Fruit fly (Drosophila melanogaster) whole organism, embryonic: ENCODE measurements around the gene MsR2.

ENCODE experiments used
- Adf1 ChIP-seq: fragments of 200-800 bp; sonication (Bioruptor generic); IDR thresholded peaks from 2 replicates; pipeline ENCODE4 v1.3.6; 2022; ENCODE audit warnings: missing biosample characterization, missing genetic modification characterization
- Blimp-1 ChIP-seq: fragments of 200-800 bp; sonication (Bioruptor generic); optimal IDR thresholded peaks from 3 replicates; lab custom pipeline; 2018; ENCODE audit warnings: missing biosample characterization, missing genetic modification characterization, mild to moderate bottlenecking, moderate library complexity, missing genetic modification reagents
- BtbVII ChIP-seq: fragments of 200-800 bp; sonication (Bioruptor generic); optimal IDR thresholded peaks from 3 replicates; lab custom pipeline; 2017; ENCODE audit warnings: missing biosample characterization, mild to moderate bottlenecking, missing genetic modification characterization
- CG10274 ChIP-seq: fragments of 200-800 bp; sonication (Bioruptor generic); optimal IDR thresholded peaks from 3 replicates; lab custom pipeline; 2017; ENCODE audit warnings: missing biosample characterization, mild to moderate bottlenecking, missing genetic modification characterization
- CG11696 ChIP-seq: fragments of 200-800 bp; sonication (Bioruptor generic); IDR thresholded peaks from 2 replicates; pipeline ENCODE4 v1.3.6; 2022; ENCODE audit warnings: missing biosample characterization, missing genetic modification characterization
- CG12071 ChIP-seq: fragments of 200-800 bp; sonication (Bioruptor generic); optimal IDR thresholded peaks from 3 replicates; lab custom pipeline; 2018; ENCODE audit warnings: missing biosample characterization, mild to moderate bottlenecking, missing genetic modification characterization
- CG12744 ChIP-seq: fragments of 200-800 bp; sonication (Bioruptor generic); optimal IDR thresholded peaks from 2 replicates; lab custom pipeline; 2016; ENCODE audit warnings: missing biosample characterization, missing genetic modification characterization
- CG12769 ChIP-seq: fragments of 200-800 bp; sonication (Bioruptor generic); optimal IDR thresholded peaks from 2 replicates; lab custom pipeline; 2019; ENCODE audit warnings: missing biosample characterization, mild to moderate bottlenecking, missing genetic modification characterization, moderate library complexity
- CG13296 ChIP-seq: fragments of 200-800 bp; sonication (Bioruptor generic); optimal IDR thresholded peaks from 3 replicates; lab custom pipeline; 2018; ENCODE audit warnings: missing biosample characterization, mild to moderate bottlenecking, missing genetic modification characterization
- CG18011 ChIP-seq: fragments of 200-800 bp; sonication (Bioruptor generic); optimal IDR thresholded peaks from 2 replicates; lab custom pipeline; 2017; ENCODE audit warnings: missing biosample characterization, missing genetic modification characterization, mild to moderate bottlenecking, moderate library complexity, missing genotype
- CG18262 ChIP-seq: fragments of 200-800 bp; optimal IDR thresholded peaks from 3 replicates; lab custom pipeline; 2019; ENCODE audit warnings: missing biosample characterization, mild to moderate bottlenecking, missing genetic modification characterization, moderate library complexity
- CG2116 ChIP-seq: fragments of 200-800 bp; sonication (Bioruptor generic); optimal IDR thresholded peaks from 3 replicates; lab custom pipeline; 2018; ENCODE audit warnings: missing biosample characterization, mild to moderate bottlenecking, missing genetic modification characterization
- CG2202 ChIP-seq: fragments of 200-800 bp; sonication (Bioruptor generic); optimal IDR thresholded peaks from 2 replicates; lab custom pipeline; 2018; ENCODE audit warnings: missing biosample characterization, mild to moderate bottlenecking, missing genetic modification characterization
- CG30020 ChIP-seq: fragments of 200-800 bp; optimal IDR thresholded peaks from 2 replicates; lab custom pipeline; 2019; ENCODE audit warnings: missing biosample characterization, mild to moderate bottlenecking, missing genetic modification characterization, moderate library complexity
- CG32772 ChIP-seq: fragments of 200-800 bp; sonication (Bioruptor generic); IDR thresholded peaks from 2 replicates; pipeline ENCODE4 v1.3.6; 2022; ENCODE audit warnings: missing biosample characterization, missing genetic modification characterization
- CG4617 ChIP-seq: fragments of 200-800 bp; sonication (Bioruptor generic); optimal IDR thresholded peaks from 3 replicates; lab custom pipeline; 2016; ENCODE audit warnings: missing biosample characterization, missing genetic modification characterization, borderline replicate concordance
- CG4707 ChIP-seq: fragments of 200-800 bp; sonication (Bioruptor generic); optimal IDR thresholded peaks from 2 replicates; lab custom pipeline; 2018; ENCODE audit warnings: missing biosample characterization, mild to moderate bottlenecking, missing genetic modification characterization, moderate library complexity
- CG4730 ChIP-seq: fragments of 200-800 bp; sonication (Bioruptor generic); IDR thresholded peaks from 2 replicates; pipeline ENCODE4 v1.3.6; 2022; ENCODE audit warnings: missing biosample characterization, missing genetic modification characterization
- CG7271 ChIP-seq: fragments of 200-800 bp; sonication (Bioruptor generic); optimal IDR thresholded peaks from 2 replicates; lab custom pipeline; 2018; ENCODE audit warnings: missing biosample characterization, mild to moderate bottlenecking, missing genetic modification characterization, moderate library complexity
- CG7745 ChIP-seq: fragments of 200-800 bp; sonication (Bioruptor generic); optimal IDR thresholded peaks from 2 replicates; lab custom pipeline; 2018; ENCODE audit warnings: missing biosample characterization, mild to moderate bottlenecking, missing genetic modification characterization, moderate library complexity
- CG9215 ChIP-seq: fragments of 200-800 bp; sonication (Bioruptor generic); IDR thresholded peaks from 2 replicates; pipeline ENCODE4 v1.3.6; 2022; ENCODE audit warnings: missing biosample characterization, missing genetic modification characterization
- CG9817 ChIP-seq: fragments of 200-800 bp; sonication (Bioruptor generic); optimal IDR thresholded peaks from 2 replicates; lab custom pipeline; 2018; ENCODE audit warnings: missing biosample characterization, mild to moderate bottlenecking, missing genetic modification characterization, moderate library complexity
- Dll ChIP-seq: fragments of 200-800 bp; sonication (Bioruptor generic); IDR thresholded peaks from 4 replicates; pipeline ENCODE4 v1.3.6; 2022; ENCODE audit warnings: missing biosample characterization, missing genetic modification characterization; ENCODE audit not compliant: partially characterized antibody
- Doc3 ChIP-seq: fragments of 200-800 bp; sonication (Bioruptor generic); IDR thresholded peaks from 3 replicates; pipeline ENCODE4 v1.3.6; 2022; ENCODE audit warnings: missing biosample characterization, missing genetic modification characterization; ENCODE audit not compliant: partially characterized antibody
- Dp ChIP-seq: fragments of 200-800 bp; sonication (Bioruptor generic); optimal IDR thresholded peaks from 2 replicates; lab custom pipeline; 2018; ENCODE audit warnings: missing biosample characterization, mild to moderate bottlenecking, missing genetic modification characterization, moderate library complexity
- Ets65A ChIP-seq: fragments of 200-800 bp; sonication (Bioruptor generic); peaks from one replicate; lab custom pipeline; 2016; ENCODE audit warnings: missing biosample characterization, missing genetic modification characterization
- HmgZ ChIP-seq: fragments of 200-800 bp; sonication (Bioruptor generic); optimal IDR thresholded peaks from 2 replicates; lab custom pipeline; 2018; ENCODE audit warnings: missing biosample characterization, mild to moderate bottlenecking, missing genetic modification characterization
- NFAT ChIP-seq: fragments of 200-800 bp; sonication (Bioruptor generic); IDR thresholded peaks from 2 replicates; pipeline ENCODE4 v1.3.6; 2022; ENCODE audit warnings: missing biosample characterization, missing genetic modification characterization
- Pdp1 ChIP-seq, 2 experiments: fragments of 200-800 bp; sonication (Bioruptor generic); optimal IDR thresholded peaks; 3 replicates each; lab custom pipeline; 2016; ENCODE audit warnings: missing biosample characterization in 2 of 2, missing genetic modification characterization in 2 of 2, mild to moderate bottlenecking in 1 of 2, moderate library complexity in 1 of 2
- Six4 ChIP-seq: fragments of 200-800 bp; sonication (Bioruptor generic); optimal IDR thresholded peaks from 2 replicates; lab custom pipeline; 2016; ENCODE audit warnings: missing biosample characterization, missing genetic modification characterization
- Ssrp ChIP-seq: fragments of 200-800 bp; sonication (Bioruptor generic); optimal IDR thresholded peaks from 2 replicates; lab custom pipeline; 2018; ENCODE audit warnings: missing biosample characterization, mild to moderate bottlenecking, missing genetic modification characterization, moderate library complexity
- ara ChIP-seq: fragments of 200-800 bp; sonication (Bioruptor generic); IDR thresholded peaks from 2 replicates; pipeline ENCODE4 v1.3.6; 2022; ENCODE audit warnings: missing biosample characterization, missing genetic modification characterization
- ash1 ChIP-seq: fragments of 200-800 bp; sonication (Bioruptor generic); optimal IDR thresholded peaks from 2 replicates; lab custom pipeline; 2018; ENCODE audit warnings: missing biosample characterization, mild to moderate bottlenecking, missing genetic modification characterization
- ato ChIP-seq: fragments of 200-800 bp; sonication (Bioruptor generic); IDR thresholded peaks from 2 replicates; pipeline ENCODE4 v1.3.6; 2022; ENCODE audit warnings: missing biosample characterization, missing genetic modification characterization; ENCODE audit not compliant: partially characterized antibody
- dati ChIP-seq: fragments of 200-800 bp; sonication (Bioruptor generic); IDR thresholded peaks from 2 replicates; pipeline ENCODE4 v1.3.6; 2022; ENCODE audit warnings: missing biosample characterization, missing genetic modification characterization
- eyg ChIP-seq: fragments of 200-800 bp; sonication (Bioruptor generic); optimal IDR thresholded peaks from 3 replicates; lab custom pipeline; 2016; ENCODE audit warnings: missing biosample characterization, missing genetic modification characterization
- ftz-f1 ChIP-seq: fragments of 200-800 bp; sonication (Bioruptor generic); optimal IDR thresholded peaks from 2 replicates; lab custom pipeline; 2016; ENCODE audit warnings: missing biosample characterization, missing genetic modification characterization
- gcm2 ChIP-seq: fragments of 200-800 bp; sonication (Bioruptor generic); optimal IDR thresholded peaks from 2 replicates; lab custom pipeline; 2016; ENCODE audit warnings: missing biosample characterization, missing genetic modification characterization
- gsb-n ChIP-seq: fragments of 200-800 bp; sonication (Bioruptor generic); optimal IDR thresholded peaks from 3 replicates; lab custom pipeline; 2018; ENCODE audit warnings: missing biosample characterization, mild to moderate bottlenecking, missing genetic modification characterization
- nerfin-1 ChIP-seq: fragments of 200-800 bp; sonication (Bioruptor generic); optimal IDR thresholded peaks from 3 replicates; lab custom pipeline; 2019; ENCODE audit warnings: missing biosample characterization, mild to moderate bottlenecking, missing genetic modification characterization, moderate library complexity
- prd ChIP-seq, 3 experiments: fragments of >200 bp in 2 of 3; fragments of 200-800 bp in 1 of 3; sonication (Bioruptor generic) in 1 of 3; optimal IDR thresholded peaks in 2 of 3; IDR thresholded peaks in 1 of 3; 2 replicates in 2 of 3; 3 replicates in 1 of 3; pipeline versions ENCODE4 v1.3.6 to Lab custom; 2017 to 2022; ENCODE audit warnings: missing biosample characterization in 1 of 3, missing genetic modification characterization in 1 of 3
- pzg ChIP-seq: fragments of 200-800 bp; sonication (Bioruptor generic); optimal IDR thresholded peaks from 3 replicates; lab custom pipeline; 2018; ENCODE audit warnings: missing biosample characterization, mild to moderate bottlenecking, missing genetic modification characterization, moderate library complexity
- seq ChIP-seq: fragments of 200-800 bp; sonication (Bioruptor generic); IDR thresholded peaks from 2 replicates; pipeline ENCODE4 v1.3.6; 2022; ENCODE audit warnings: missing biosample characterization, missing genetic modification characterization
- sima ChIP-seq: fragments of 200-800 bp; sonication (Bioruptor generic); optimal IDR thresholded peaks from 2 replicates; lab custom pipeline; 2016; ENCODE audit warnings: missing biosample characterization, missing genetic modification characterization
- tap ChIP-seq: fragments of 200-800 bp; optimal IDR thresholded peaks from 3 replicates; lab custom pipeline; 2019; ENCODE audit warnings: missing biosample characterization, mild to moderate bottlenecking, missing genetic modification characterization, moderate library complexity
- tll ChIP-seq, 2 experiments: fragments of 200-800 bp in 1 of 2; fragments of >200 bp in 1 of 2; sonication (Bioruptor generic) in 1 of 2; optimal IDR thresholded peaks; 2 replicates each; lab custom pipeline; 2017 to 2019; ENCODE audit warnings: missing biosample characterization in 2 of 2, missing genetic modification characterization in 2 of 2, mild to moderate bottlenecking in 1 of 2, moderate library complexity in 1 of 2
- tna ChIP-seq: fragments of 200-800 bp; sonication (Bioruptor generic); IDR thresholded peaks from 2 replicates; pipeline ENCODE4 v1.3.6; 2022; ENCODE audit warnings: missing biosample characterization, missing genetic modification characterization; ENCODE audit not compliant: partially characterized antibody
- usp ChIP-seq: fragments of >200 bp; optimal IDR thresholded peaks from 2 replicates; lab custom pipeline; 2017; ENCODE audit warnings: missing biosample characterization, missing genetic modification characterization
- zen2 ChIP-seq: fragments of 200-800 bp; sonication (Bioruptor generic); IDR thresholded peaks from 3 replicates; pipeline ENCODE4 v1.3.6; 2022; ENCODE audit warnings: missing biosample characterization, missing genetic modification characterization; ENCODE audit not compliant: partially characterized antibody

The MsR2 gene

DNA sequence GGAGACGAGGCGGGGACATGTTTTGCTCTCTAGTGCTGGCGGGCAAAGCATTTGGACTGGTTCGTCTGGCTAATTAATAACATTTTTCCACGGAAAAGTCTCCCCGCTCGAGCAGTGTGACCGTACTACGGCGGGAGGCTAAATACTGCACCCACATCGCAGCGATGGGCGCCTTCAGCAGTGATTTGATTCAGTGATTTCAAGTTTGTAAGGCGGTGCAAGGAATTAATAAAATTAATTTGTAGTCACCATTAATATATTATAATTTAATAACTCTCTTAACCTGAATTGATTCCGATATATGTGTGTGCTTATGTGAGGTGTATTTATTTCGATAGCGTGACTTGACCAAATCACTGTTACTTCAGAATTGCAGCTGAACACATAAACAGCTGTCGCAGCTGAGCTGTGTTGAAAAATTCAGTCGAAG is 20.2 kb upstream of the MsR2 start, which contains the start of the genes oxt and CG13807 (continued):
- peak; percentile 42 for TF ChIP-seq CG10274
- TF ChIP-seq zen2 (GFP tag; lab: Robert Waterston, UW): no peak
- TF ChIP-seq nerfin-1: peak; percentile 91
- peak; percentile 86 for TF ChIP-seq Ssrp (tag; lab: Kevin White, UChicago)
- TF ChIP-seq CG7745: no peak
- peak; percentile 43 for TF ChIP-seq ftz-f1 (GFP tag; lab: Kevin White, UChicago)
- TF ChIP-seq tap (tag; lab: Kevin White, UChicago): peak; percentile 83
- peak; percentile 30 for TF ChIP-seq CG4707
- peak; percentile 71 for TF ChIP-seq Adf1
- peak; percentile 95 for TF ChIP-seq CG4617 (GFP tag; lab: Kevin White, UChicago)
- TF ChIP-seq HmgZ: peak; percentile 94
- peak; percentile 23 for TF ChIP-seq Dp
- TF ChIP-seq CG18011 (GFP tag; lab: Kevin White, UChicago): peak; percentile 82
- peak; percentile 65 for TF ChIP-seq CG2202 (tag; lab: Kevin White, UChicago)
- TF ChIP-seq CG12769 (tag; lab: Kevin White, UChicago): peak; percentile 89
- no peak for TF ChIP-seq tna
- TF ChIP-seq ato (GFP tag; lab: Robert Waterston, UW): no peak
- peak; percentile 80 for TF ChIP-seq CG4730 (GFP tag; lab: Robert Waterston, UW)
- peak; percentile 59 for TF ChIP-seq CG11696
- no peak for TF ChIP-seq sima
- TF ChIP-seq Pdp1 (GFP tag; optimal IDR thresholded peaks at IDR 0.05; lab: Kevin White, UChicago): peak; percentile 64 to 77
- peak; percentile 74 for TF ChIP-seq CG30020 (tag; lab: Kevin White, UChicago)
- TF ChIP-seq CG13296 (GFP tag; lab: Kevin White, UChicago): peak; percentile 81
- peak; percentile 89 for TF ChIP-seq ara (GFP tag; lab: Robert Waterston, UW)
- peak; percentile 86 for TF ChIP-seq CG32772 (GFP tag; lab: Robert Waterston, UW)
- TF ChIP-seq tll (GFP tag; optimal IDR thresholded peaks at IDR 0.05; lab: Kevin White, UChicago): peak in 1 of 2 experiments; percentile 59
- peak; percentile 58 for TF ChIP-seq pzg (GFP tag; lab: Kevin White, UChicago)
- TF ChIP-seq CG2116 (GFP tag; lab: Kevin White, UChicago): peak; percentile 76
- no peak for TF ChIP-seq Doc3 (GFP tag; lab: Robert Waterston, UW)
- peak; percentile 51 for TF ChIP-seq BtbVII (GFP tag; lab: Kevin White, UChicago)
- TF ChIP-seq Blimp-1 (GFP tag; lab: Kevin White, UChicago): peak; percentile 76
- TF ChIP-seq CG9215 (GFP tag; lab: Robert Waterston, UW): peak; percentile 78
- no peak for TF ChIP-seq prd (optimal IDR thresholded peaks at IDR 0.05; lab: Kevin White, UChicago)
- peak; percentile 94 for TF ChIP-seq prd (GFP tag; IDR thresholded peaks at IDR 0.05; lab: Robert Waterston, UW)
- peak; percentile 80 for TF ChIP-seq CG7271
- peak; percentile 70 for TF ChIP-seq CG12071 (GFP tag; lab: Kevin White, UChicago)
- no peak for TF ChIP-seq usp (GFP tag; lab: Kevin White, UChicago)
- TF ChIP-seq CG18262 (tag; lab: Kevin White, UChicago): peak; percentile 86
- TF ChIP-seq CG9817 (tag; lab: Kevin White, UChicago): peak; percentile 90
- TF ChIP-seq CG12744 (GFP tag; lab: Kevin White, UChicago): peak; percentile 57
- TF ChIP-seq gsb-n (tag; lab: Kevin White, UChicago): peak; percentile 81
- TF ChIP-seq ash1 (GFP tag; lab: Kevin White, UChicago): peak; percentile 9
- TF ChIP-seq Ets65A (GFP tag; lab: Kevin White, UChicago): no peak
- TF ChIP-seq gcm2 (GFP tag; lab: Kevin White, UChicago): peak; percentile 60
- no peak for TF ChIP-seq eyg (GFP tag; lab: Kevin White, UChicago)
- TF ChIP-seq Dll (GFP tag; lab: Robert Waterston, UW): 0 out of 4 replicates have a peak, but pooled peaks have one; percentile 41
- TF ChIP-seq Six4 (GFP tag; lab: Kevin White, UChicago): peak; percentile 81
- 0 out of 2 replicates have a peak, but pooled peaks have one; percentile 35 for TF ChIP-seq dati (GFP tag; lab: Robert Waterston, UW)
- TF ChIP-seq seq (GFP tag; lab: Robert Waterston, UW): peak; percentile 84
- TF ChIP-seq NFAT (GFP tag; lab: Robert Waterston, UW): peak; percentile 83
